Worm (Caenorhabditis elegans) whole organism, mixed stage, embryonic: ENCODE results near the gene D2096.7.

Source experiments
- elt-3 ChIP-seq: fragments of 150-350 bp; optimal IDR thresholded peaks from 2 replicates; lab custom pipeline; 2014; ENCODE audit warnings: missing biosample characterization, missing genetic modification characterization
- lin-13 ChIP-seq: fragments of 150-350 bp; optimal IDR thresholded peaks from 2 replicates; lab custom pipeline; 2014; ENCODE audit warnings: missing biosample characterization, missing genetic modification characterization
- lin-32 ChIP-seq: fragments of 200-800 bp; sonication (Bioruptor generic); optimal IDR thresholded peaks from 2 replicates; lab custom pipeline; 2018; ENCODE audit warnings: mild to moderate bottlenecking, missing genetic modification characterization, missing compliant biosample characterization
- lsy-2 ChIP-seq: fragments of 150-350 bp; optimal IDR thresholded peaks from 2 replicates; lab custom pipeline; 2014; ENCODE audit warnings: missing biosample characterization, missing genetic modification characterization
- pha-4 ChIP-seq: fragments of 150-350 bp; optimal IDR thresholded peaks from 2 replicates; lab custom pipeline; 2018; ENCODE audit warnings: missing biosample characterization, missing genetic modification reagents, missing genetic modification characterization
- sptf-1 ChIP-seq: sonication (generic microtip); optimal IDR thresholded peaks from 2 replicates; lab custom pipeline; 2017; ENCODE audit warnings: mild to moderate bottlenecking, missing genetic modification characterization, moderate library complexity, missing compliant biosample characterization
- unc-120 ChIP-seq: sonication (generic microtip); optimal IDR thresholded peaks from 2 replicates; lab custom pipeline; 2017; ENCODE audit warnings: missing genetic modification characterization, missing compliant biosample characterization; ENCODE audit not compliant: poor library complexity, severe bottlenecking
- unc-39 ChIP-seq: fragments of 150-350 bp; optimal IDR thresholded peaks from 2 replicates; lab custom pipeline; 2014; ENCODE audit warnings: missing biosample characterization, missing genetic modification characterization
- unc-62 ChIP-seq: fragments of 150-350 bp; optimal IDR thresholded peaks from 2 replicates; lab custom pipeline; 2014; ENCODE audit warnings: missing biosample characterization, missing genetic modification reagents, missing genetic modification characterization
- ztf-11 ChIP-seq: fragments of 150-350 bp; optimal IDR thresholded peaks from 2 replicates; lab custom pipeline; 2014; ENCODE audit warnings: missing biosample characterization, missing genetic modification characterization

DNA sequence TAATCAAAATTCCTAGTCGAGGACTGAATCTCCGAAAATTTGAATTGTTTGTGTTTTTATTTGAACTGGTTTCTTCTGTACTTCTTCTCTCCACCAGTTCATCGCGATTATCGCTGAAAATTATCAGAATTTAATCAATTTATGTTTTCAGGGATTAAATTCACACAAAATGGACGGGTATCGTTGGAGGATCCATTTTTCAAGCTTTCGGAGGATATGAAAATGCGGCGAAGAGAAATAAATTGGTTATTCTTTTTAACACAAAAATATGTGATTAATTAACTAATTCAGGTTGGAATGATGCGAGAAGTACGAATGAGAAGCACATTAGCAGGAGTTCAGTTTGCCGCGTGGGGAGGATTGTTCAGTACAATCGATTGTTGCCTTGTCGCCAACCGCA is 18.9 kb upstream of the D2096.7 start, which contains the start of gene timm-17B.2:
- no peak for TF ChIP-seq ztf-11
- TF ChIP-seq sptf-1 (tag; lab: Kevin White, UChicago) = no peak
- TF ChIP-seq lin-13 (tag; lab: Kevin White, UChicago) = no peak
- TF ChIP-seq lin-32 (GFP tag; lab: Kevin White, UChicago) = no peak
- no peak for TF ChIP-seq unc-120 (tag; lab: Kevin White, UChicago)
- no peak for TF ChIP-seq elt-3 (tag; lab: Kevin White, UChicago)
- no peak for TF ChIP-seq unc-39 (tag; lab: Kevin White, UChicago)
- TF ChIP-seq lsy-2 (tag; lab: Kevin White, UChicago) = no peak
- no peak for TF ChIP-seq unc-62 (GFP tag; lab: Kevin White, UChicago)
- TF ChIP-seq pha-4 (tag; lab: Kevin White, UChicago) = no peak
